Fruit fly (Drosophila melanogaster) whole organism: ENCODE data around the gene cd.

ENCODE experiments used
- CG8478 ChIP-seq: fragments of >200 bp; optimal IDR thresholded peaks from 2 replicates; lab custom pipeline; 2018; ENCODE audit warnings: inconsistent platforms
- Dll ChIP-seq: fragments of >200 bp; optimal IDR thresholded peaks from 2 replicates; lab custom pipeline; 2017
- EcR ChIP-seq, 2 experiments: fragments of >200 bp; optimal IDR thresholded peaks; 2 replicates each; lab custom pipeline; 2017; ENCODE audit warnings: missing biosample characterization in 2 of 2, missing genetic modification characterization in 2 of 2, missing genetic modification reagents in 2 of 2
- pan ChIP-seq: fragments of >200 bp; optimal IDR thresholded peaks from 2 replicates; lab custom pipeline; 2017
- psq ChIP-seq: fragments of >200 bp; optimal IDR thresholded peaks from 2 replicates; lab custom pipeline; 2017
- usp ChIP-seq: fragments of >200 bp; optimal IDR thresholded peaks from 2 replicates; lab custom pipeline; 2017; ENCODE audit warnings: missing biosample characterization, missing genetic modification characterization, mixed read lengths

cd gene

dm6 chr3R:22740930-22741329 lies 46.2 kb downstream of the cd start, which contains the start of the genes Dcr-1 and CG6985:
Dcr-1 (minus strand) TSS chr3R:22741091.
CG6985 (plus strand) TSS chr3R:22741150.
- TF ChIP-seq psq (lab: Kevin White, UChicago) (no peak), Dll (no peak), pan (no peak), usp (no peak), EcR (GFP tag; optimal IDR thresholded peaks at IDR 0.05; lab: Kevin White, UChicago) (no peak), CG8478 (no peak)

dm6 chr3R:22745432-22745831 lies 50.7 kb downstream of the cd start, which contains the start of the genes vret and HP1c:
vret (minus strand) TSS chr3R:22745581.
HP1c (plus strand) TSS chr3R:22745620.
- TF ChIP-seq usp (no peak), Dll (no peak), pan (no peak), EcR (GFP tag; optimal IDR thresholded peaks at IDR 0.05; lab: Kevin White, UChicago) (no peak), CG8478 (no peak), psq (lab: Kevin White, UChicago) (no peak)
